Fruit fly (Drosophila melanogaster): ENCODE data around the gene Ilp6.

Ilp6 gene

dm6 chrX:2350228-2350564, 15.7 kb upstream of the Ilp6 start:
- TF ChIP-seq OdsH (GFP tag; optimal IDR thresholded peaks at IDR 0.05) (no peak), foxo (GFP tag; optimal IDR thresholded peaks at IDR 0.05) (peak in 1 of 2 experiments; percentile 17)

- TF ChIP-seq Rel (GFP tag; optimal IDR thresholded peaks at IDR 0.05) = no peak
- peak; percentile 55 for TF ChIP-seq Rel (tag; optimal IDR thresholded peaks at IDR 0.05)
- no peak for TF ChIP-seq tai (GFP tag; optimal IDR thresholded peaks at IDR 0.05)
- peak; percentile 59 for TF ChIP-seq jim (GFP tag; optimal IDR thresholded peaks at IDR 0.05)
- TF ChIP-seq Myc (optimal IDR thresholded peaks at IDR 0.05) = peak; percentile 20
- no peak for TF ChIP-seq CrebA (GFP tag; optimal IDR thresholded peaks at IDR 0.05; ENCODE audit: borderline replicate concordance)
- no peak for TF ChIP-seq h (GFP tag; optimal IDR thresholded peaks at IDR 0.05)
- no peak for TF ChIP-seq Hr78 (GFP tag; optimal IDR thresholded peaks at IDR 0.05)
Observed at dm6 chrX:2349510-2350227, 15.2 kb upstream of the Ilp6 start.

dm6 chrX:2344370-2344769, 9.9 kb upstream of the Ilp6 start, which contains the start of gene mRpL14:
mRpL14 (minus strand) TSS chrX:2344649.
- TF ChIP-seq CG32264 (GFP tag; optimal IDR thresholded peaks at IDR 0.05) (no peak), N (GFP tag; optimal IDR thresholded peaks at IDR 0.05) (no peak), sv (GFP tag; optimal IDR thresholded peaks at IDR 0.05) (no peak), lola (GFP tag; optimal IDR thresholded peaks at IDR 0.05) (no peak), Mio (GFP tag; optimal IDR thresholded peaks at IDR 0.05) (no peak), HLH106 (tag; optimal IDR thresholded peaks at IDR 0.05) (no peak), fru (GFP tag; optimal IDR thresholded peaks at IDR 0.05) (no peak), Myc (optimal IDR thresholded peaks at IDR 0.05) (no peak), Hnf4 (GFP tag; optimal IDR thresholded peaks at IDR 0.05) (no peak), br (GFP tag; optimal IDR thresholded peaks at IDR 0.05) (no peak), sage (GFP tag; optimal IDR thresholded peaks at IDR 0.05) (no peak), Hr78 (GFP tag; optimal IDR thresholded peaks at IDR 0.05) (no peak), rgr (GFP tag; optimal IDR thresholded peaks at IDR 0.05) (no peak), CrebA (GFP tag; optimal IDR thresholded peaks at IDR 0.05; ENCODE audit: borderline replicate concordance) (no peak), Dfd (GFP tag; optimal IDR thresholded peaks at IDR 0.05) (no peak), Hr83 (GFP tag; optimal IDR thresholded peaks at IDR 0.05; ENCODE audit: poor library complexity, severe bottlenecking) (no peak), jim (GFP tag; optimal IDR thresholded peaks at IDR 0.05) (no peak)

- peak; percentile 13 for TF ChIP-seq Sp1 (GFP tag; optimal IDR thresholded peaks at IDR 0.05)
- TF ChIP-seq Rel (GFP tag; optimal IDR thresholded peaks at IDR 0.05) = no peak
- TF ChIP-seq Rel (tag; optimal IDR thresholded peaks at IDR 0.05) = peak; percentile 31
- TF ChIP-seq CG9705 (GFP tag; optimal IDR thresholded peaks at IDR 0.05) = no peak
- TF ChIP-seq dl (GFP tag; optimal IDR thresholded peaks at IDR 0.05; ENCODE audit: insufficient read depth in 1 of 2, partially characterized antibody in 2 of 2) = no peak
- TF ChIP-seq Myc (optimal IDR thresholded peaks at IDR 0.05) = peak; percentile 33
Observed at dm6 chrX:2340009-2340733, 5.7 kb upstream of the Ilp6 start.

- TF ChIP-seq sage (GFP tag; optimal IDR thresholded peaks at IDR 0.05) = no peak
- TF ChIP-seq Rel (GFP tag; optimal IDR thresholded peaks at IDR 0.05) = no peak
- peak; percentile 5 for TF ChIP-seq Rel (tag; optimal IDR thresholded peaks at IDR 0.05)
Observed at dm6 chrX:2337184-2337583, 2.7 kb upstream of the Ilp6 start.

dm6 chrX:2336428-2336827, 2.0 kb upstream of the Ilp6 start:
- no peak for TF ChIP-seq pan (optimal IDR thresholded peaks at IDR 0.05)
- TF ChIP-seq CrebA (GFP tag; optimal IDR thresholded peaks at IDR 0.05; ENCODE audit: borderline replicate concordance) = no peak
- no peak for TF ChIP-seq lola (GFP tag; optimal IDR thresholded peaks at IDR 0.05)
- no peak for TF ChIP-seq jim (GFP tag; optimal IDR thresholded peaks at IDR 0.05)
- no peak for TF ChIP-seq rgr (GFP tag; optimal IDR thresholded peaks at IDR 0.05)
- peak; percentile 9 for TF ChIP-seq Dif (GFP tag; optimal IDR thresholded peaks at IDR 0.05; ENCODE audit: partially characterized antibody)
- TF ChIP-seq h (GFP tag; optimal IDR thresholded peaks at IDR 0.05) = peak; percentile 39
- TF ChIP-seq N (GFP tag; optimal IDR thresholded peaks at IDR 0.05) = no peak
- TF ChIP-seq psq (GFP tag; optimal IDR thresholded peaks at IDR 0.05) = peak; percentile 18
- no peak for TF ChIP-seq OdsH (GFP tag; optimal IDR thresholded peaks at IDR 0.05)
- TF ChIP-seq br (GFP tag; optimal IDR thresholded peaks at IDR 0.05) = peak; percentile 46
- TF ChIP-seq Myc (optimal IDR thresholded peaks at IDR 0.05) = no peak
- peak; percentile 30 for TF ChIP-seq dmrt93B (GFP tag; optimal IDR thresholded peaks at IDR 0.05)
- TF ChIP-seq HLH106 (tag; optimal IDR thresholded peaks at IDR 0.05) = peak; percentile 51
- no peak for TF ChIP-seq Mio (GFP tag; optimal IDR thresholded peaks at IDR 0.05)
- peak; percentile 55 for TF ChIP-seq ey (GFP tag; optimal IDR thresholded peaks at IDR 0.05)
- no peak for TF ChIP-seq tai (GFP tag; optimal IDR thresholded peaks at IDR 0.05)
- peak; percentile 63 for TF ChIP-seq fru (GFP tag; optimal IDR thresholded peaks at IDR 0.05)
- TF ChIP-seq Abd-B (GFP tag; optimal IDR thresholded peaks at IDR 0.05) = no peak
- TF ChIP-seq Hnf4 (GFP tag; optimal IDR thresholded peaks at IDR 0.05) = peak; percentile 50
- no peak for TF ChIP-seq usp (GFP tag; optimal IDR thresholded peaks at IDR 0.05)
- no peak for TF ChIP-seq Dfd (GFP tag; optimal IDR thresholded peaks at IDR 0.05)
- TF ChIP-seq dsf (GFP tag; optimal IDR thresholded peaks at IDR 0.05; ENCODE audit: borderline replicate concordance) = no peak
- TF ChIP-seq foxo (GFP tag; optimal IDR thresholded peaks at IDR 0.05) = peak in 1 of 2 experiments; percentile 48
- no peak for TF ChIP-seq Hr83 (GFP tag; optimal IDR thresholded peaks at IDR 0.05; ENCODE audit: poor library complexity, severe bottlenecking)
- TF ChIP-seq Vsx2 (GFP tag; optimal IDR thresholded peaks at IDR 0.05; ENCODE audit: partially characterized antibody) = no peak

All from whole organism, wandering third instar larva.